Fruit fly (Drosophila melanogaster): ENCODE measurements around the gene CG33270.

CG33270 gene

dm6 chr3L:11555662-11556460 lies 22.6 kb downstream of the CG33270 start (continued):
- TF ChIP-seq CG18599 (GFP tag; optimal IDR thresholded peaks at IDR 0.05), result peak; percentile 76
- peak; percentile 82 for TF ChIP-seq CG17359 (tag; optimal IDR thresholded peaks at IDR 0.05)
- TF ChIP-seq CG3065 (GFP tag; optimal IDR thresholded peaks at IDR 0.05), result no peak
- TF ChIP-seq CG18011 (GFP tag; optimal IDR thresholded peaks at IDR 0.05), result no peak
- peak; percentile 77 for TF ChIP-seq Oli (tag; optimal IDR thresholded peaks at IDR 0.05)
- TF ChIP-seq Side (GFP tag; optimal IDR thresholded peaks at IDR 0.05), result peak; percentile 20
- peak; percentile 59 for TF ChIP-seq CG13894 (tag; optimal IDR thresholded peaks at IDR 0.05)
- 0 out of 2 replicates have a peak, but pooled peaks have one; percentile 34 for TF ChIP-seq CG31224 (GFP tag; IDR thresholded peaks at IDR 0.05)
- peak; percentile 89 for TF ChIP-seq Blimp-1 (GFP tag; optimal IDR thresholded peaks at IDR 0.05)
- TF ChIP-seq CG7928 (GFP tag; optimal IDR thresholded peaks at IDR 0.05), result no peak
- TF ChIP-seq CG8924 (tag; optimal IDR thresholded peaks at IDR 0.05), result peak; percentile 88
- peak; percentile 78 for TF ChIP-seq vvl (GFP tag; IDR thresholded peaks at IDR 0.05)
- TF ChIP-seq eyg (GFP tag; optimal IDR thresholded peaks at IDR 0.05), result no peak
- TF ChIP-seq CG15011 (GFP tag; optimal IDR thresholded peaks at IDR 0.05), result peak; percentile 50
- TF ChIP-seq trh (GFP tag; optimal IDR thresholded peaks at IDR 0.05), result peak; percentile 46

DNA sequence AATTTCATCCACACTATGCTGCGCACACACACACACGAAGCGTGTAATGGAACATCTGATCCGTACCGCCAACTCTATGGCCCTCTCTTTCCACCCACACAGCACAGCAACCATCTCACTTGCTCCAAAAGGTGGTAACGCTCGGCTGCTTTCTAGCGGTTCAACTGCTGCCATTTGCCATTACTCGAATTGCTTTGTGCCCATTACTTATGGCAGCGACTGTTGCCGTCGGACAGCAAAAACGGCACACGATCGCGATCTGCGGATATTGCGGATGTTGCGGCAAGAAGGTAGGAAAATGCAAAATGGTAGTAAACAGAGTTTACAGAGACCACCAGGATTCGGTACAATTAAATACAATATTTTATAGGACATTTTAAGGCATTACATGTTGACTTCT lies 23.6 kb downstream of the CG33270 start:
- TF ChIP-seq Neu2 (GFP tag; optimal IDR thresholded peaks at IDR 0.05; ENCODE audit: borderline replicate concordance) (peak; percentile 75), CG8388 (GFP tag; optimal IDR thresholded peaks at IDR 0.05) (peak; percentile 76), amos (GFP tag; IDR thresholded peaks at IDR 0.05; ENCODE audit: partially characterized antibody) (no peak), cato (GFP tag; optimal IDR thresholded peaks at IDR 0.05; ENCODE audit: borderline replicate concordance) (no peak), E2f1 (GFP tag; IDR thresholded peaks at IDR 0.05) (no peak), CG15696 (tag; optimal IDR thresholded peaks at IDR 0.05) (no peak), CG9609 (GFP tag; optimal IDR thresholded peaks at IDR 0.05) (no peak), CG1233 (GFP tag; optimal IDR thresholded peaks at IDR 0.05) (no peak), CG3726 (GFP tag; IDR thresholded peaks at IDR 0.05) (no peak), CG15073 (GFP tag; optimal IDR thresholded peaks at IDR 0.05) (no peak), lola (GFP tag; optimal IDR thresholded peaks at IDR 0.05) (no peak), Meics (GFP tag; optimal IDR thresholded peaks at IDR 0.05) (no peak), cg (GFP tag; optimal IDR thresholded peaks at IDR 0.05) (peak; percentile 66), Ssrp (tag; optimal IDR thresholded peaks at IDR 0.05) (no peak), Gug (GFP tag; IDR thresholded peaks at IDR 0.05) (no peak), CG8281 (tag; optimal IDR thresholded peaks at IDR 0.05) (no peak), CG2199 (GFP tag; IDR thresholded peaks at IDR 0.05) (0 out of 3 replicates have a peak, but pooled peaks have one; percentile 25), CG2875 (GFP tag; optimal IDR thresholded peaks at IDR 0.05) (no peak), CG7839 (tag; optimal IDR thresholded peaks at IDR 0.05) (no peak), CG17912 (GFP tag; optimal IDR thresholded peaks at IDR 0.05) (no peak), CG2116 (GFP tag; optimal IDR thresholded peaks at IDR 0.05) (no peak), CG6175 (GFP tag; IDR thresholded peaks at IDR 0.05) (no peak; the same call in 2 of the 3 replicates), al (GFP tag; IDR thresholded peaks at IDR 0.05) (no peak), CG10462 (GFP tag; optimal IDR thresholded peaks at IDR 0.05) (no peak), HLH4C (GFP tag; IDR thresholded peaks at IDR 0.05; ENCODE audit: partially characterized antibody) (0 out of 3 replicates have a peak, but pooled peaks have one; percentile 32), sisA (GFP tag; IDR thresholded peaks at IDR 0.05) (no peak), Six4 (GFP tag; optimal IDR thresholded peaks at IDR 0.05) (no peak), fd3F (GFP tag; optimal IDR thresholded peaks at IDR 0.05) (no peak), pros (GFP tag; optimal IDR thresholded peaks at IDR 0.05) (peak; percentile 20), scrt (GFP tag; optimal IDR thresholded peaks at IDR 0.05) (no peak), CG18764 (GFP tag; optimal IDR thresholded peaks at IDR 0.05) (no peak), unc-4 (GFP tag; IDR thresholded peaks at IDR 0.05; ENCODE audit: partially characterized antibody) (no peak), CG7928 (GFP tag; optimal IDR thresholded peaks at IDR 0.05) (no peak)

Data from whole organism, embryonic.